Worm (Caenorhabditis elegans) whole organism, midembryonic: ENCODE results near the gene Y69A2AR.31.

Experiments used
- klf-2 ChIP-seq: fragments of 200-800 bp; sonication (Bioruptor generic); conservative IDR thresholded peaks from 2 replicates; pipeline ENCODE4 v1.3.6; 2022; ENCODE audit warnings: missing genetic modification reagents, missing genetic modification characterization, missing compliant biosample characterization
- ztf-23 ChIP-seq: fragments of 200-800 bp; sonication (Bioruptor generic); IDR thresholded peaks from 2 replicates; pipeline ENCODE4 v1.3.6; 2022; ENCODE audit warnings: missing genetic modification reagents, missing genetic modification characterization, missing compliant biosample characterization

- TF ChIP-seq klf-2 (GFP tag; lab: Robert Waterston, UW) (no peak), ztf-23 (GFP tag; lab: Robert Waterston, UW) (no peak)
Observed at ce11 chrIV:2606572-2606971, 57.2 kb downstream of the Y69A2AR.31 start.
